Worm (Caenorhabditis elegans): ENCODE results near the gene C44B9.3.

DNA sequence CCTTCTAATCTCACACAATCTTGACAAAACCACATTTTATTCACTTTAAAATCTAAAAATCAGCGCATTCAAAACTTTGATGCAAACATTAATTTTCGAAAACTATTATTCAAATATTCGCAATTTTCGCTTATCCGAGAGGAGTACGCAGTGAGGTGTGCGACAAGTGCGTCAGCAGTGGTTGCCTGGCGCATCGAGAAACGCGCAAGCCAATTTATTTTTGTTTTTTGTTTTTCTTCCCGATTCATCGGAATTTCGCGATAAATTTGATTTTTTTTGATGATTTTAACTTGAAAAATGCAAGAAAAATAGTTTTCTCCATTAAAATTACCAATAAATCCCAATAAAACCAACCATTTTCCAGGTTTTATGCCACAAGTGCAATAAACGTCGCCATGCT, 31.1 kb downstream of the C44B9.3 start, which contains the start of the genes fbxb-85 and hex-3:
- TF ChIP-seq aly-1 (tag; optimal IDR thresholded peaks at IDR 0.05) (peak; percentile 52), hmg-4 (GFP tag; optimal IDR thresholded peaks at IDR 0.05) (peak; percentile 84), flt-1 (GFP tag; IDR thresholded peaks at IDR 0.05) (peak; percentile 70), tbx-37 (GFP tag; conservative IDR thresholded peaks at IDR 0.05) (peak; percentile 73)

Data from whole organism, early embryonic.